Fruit fly (Drosophila melanogaster) whole organism, embryonic: ENCODE measurements around the gene lok.
A peak's percentile ranks its signal among the peaks of the same experiment; 100 is the strongest.

ENCODE experiments used
- Atf3 ChIP-seq: fragments of 200-800 bp; sonication (Bioruptor generic); optimal IDR thresholded peaks from 3 replicates; lab custom pipeline; 2016; ENCODE audit warnings: missing biosample characterization, missing genetic modification characterization
- B-H1 ChIP-seq: fragments of 200-800 bp; sonication (Bioruptor generic); IDR thresholded peaks from 3 replicates; pipeline ENCODE4 v1.3.6; 2022; ENCODE audit warnings: missing biosample characterization, missing genetic modification characterization
- C15 ChIP-seq: fragments of 200-800 bp; sonication (Bioruptor generic); IDR thresholded peaks from 3 replicates; pipeline ENCODE4 v1.3.6; 2022; ENCODE audit warnings: missing biosample characterization, missing genetic modification characterization
- CG10209 ChIP-seq: fragments of 200-800 bp; sonication (Bioruptor generic); optimal IDR thresholded peaks from 3 replicates; lab custom pipeline; 2017; ENCODE audit warnings: missing biosample characterization, mild to moderate bottlenecking, missing genetic modification characterization, missing genetic modification reagents
- CG1024 ChIP-seq: fragments of 200-800 bp; sonication (Bioruptor generic); IDR thresholded peaks from 2 replicates; pipeline ENCODE4 v1.3.6; 2022; ENCODE audit warnings: missing biosample characterization, missing genetic modification characterization
- CG10321 ChIP-seq: fragments of 200-800 bp; sonication (Bioruptor generic); IDR thresholded peaks from 2 replicates; pipeline ENCODE4 v1.3.6; 2022; ENCODE audit warnings: missing biosample characterization, missing genetic modification characterization
- CG12391 ChIP-seq: fragments of 200-800 bp; sonication (Bioruptor generic); optimal IDR thresholded peaks from 3 replicates; lab custom pipeline; 2018; ENCODE audit warnings: missing biosample characterization, mild to moderate bottlenecking, missing genetic modification characterization, moderate library complexity
- CG13287 ChIP-seq: fragments of 200-800 bp; sonication (Bioruptor generic); IDR thresholded peaks from 2 replicates; pipeline ENCODE4 v1.3.6; 2022; ENCODE audit warnings: missing biosample characterization, missing genetic modification characterization; ENCODE audit not compliant: partially characterized antibody
- CG14441 ChIP-seq: fragments of 200-800 bp; sonication (Bioruptor generic); IDR thresholded peaks from 2 replicates; pipeline ENCODE4 v1.3.6; 2022; ENCODE audit warnings: missing biosample characterization, missing genetic modification characterization
- CG14667 ChIP-seq: fragments of 200-800 bp; sonication (Bioruptor generic); IDR thresholded peaks from 2 replicates; pipeline ENCODE4 v1.3.6; 2022; ENCODE audit warnings: missing biosample characterization, missing genetic modification characterization
- CG14710 ChIP-seq: fragments of 200-800 bp; sonication (Bioruptor generic); optimal IDR thresholded peaks from 3 replicates; lab custom pipeline; 2019; ENCODE audit warnings: missing biosample characterization, mild to moderate bottlenecking, missing genetic modification characterization, moderate library complexity
- CG15479 ChIP-seq: fragments of 200-800 bp; sonication (Bioruptor generic); optimal IDR thresholded peaks from 3 replicates; lab custom pipeline; 2019; ENCODE audit warnings: missing biosample characterization, mild to moderate bottlenecking, missing genetic modification characterization, moderate library complexity
- CG16815 ChIP-seq: fragments of 200-800 bp; sonication (Bioruptor generic); optimal IDR thresholded peaks from 3 replicates; lab custom pipeline; 2017; ENCODE audit warnings: missing biosample characterization, mild to moderate bottlenecking, missing genetic modification characterization
- CG17359 ChIP-seq: fragments of 200-800 bp; sonication (Bioruptor generic); optimal IDR thresholded peaks from 3 replicates; lab custom pipeline; 2018; ENCODE audit warnings: missing biosample characterization, mild to moderate bottlenecking, missing genetic modification characterization, moderate library complexity
- CG17385 ChIP-seq: fragments of 200-800 bp; sonication (Bioruptor generic); optimal IDR thresholded peaks from 3 replicates; lab custom pipeline; 2018; ENCODE audit warnings: missing biosample characterization, mild to moderate bottlenecking, missing genetic modification characterization
- CG18011 ChIP-seq: fragments of 200-800 bp; sonication (Bioruptor generic); optimal IDR thresholded peaks from 2 replicates; lab custom pipeline; 2017; ENCODE audit warnings: missing biosample characterization, missing genetic modification characterization, mild to moderate bottlenecking, moderate library complexity, missing genotype
- CG18262 ChIP-seq: fragments of 200-800 bp; optimal IDR thresholded peaks from 3 replicates; lab custom pipeline; 2019; ENCODE audit warnings: missing biosample characterization, mild to moderate bottlenecking, missing genetic modification characterization, moderate library complexity
- CG18619 ChIP-seq: fragments of 200-800 bp; sonication (Bioruptor generic); optimal IDR thresholded peaks from 3 replicates; lab custom pipeline; 2017; ENCODE audit warnings: missing biosample characterization, mild to moderate bottlenecking, missing genetic modification characterization
- CG32772 ChIP-seq: fragments of 200-800 bp; sonication (Bioruptor generic); IDR thresholded peaks from 2 replicates; pipeline ENCODE4 v1.3.6; 2022; ENCODE audit warnings: missing biosample characterization, missing genetic modification characterization
- CG33213 ChIP-seq: fragments of 200-800 bp; sonication (Bioruptor generic); optimal IDR thresholded peaks from 3 replicates; lab custom pipeline; 2016; ENCODE audit warnings: missing biosample characterization, missing genetic modification characterization
- CG5245 ChIP-seq: fragments of 200-800 bp; sonication (Bioruptor generic); optimal IDR thresholded peaks from 3 replicates; lab custom pipeline; 2016; ENCODE audit warnings: missing biosample characterization, missing genetic modification characterization
- D19B ChIP-seq: fragments of 200-800 bp; sonication (Bioruptor generic); optimal IDR thresholded peaks from 2 replicates; lab custom pipeline; 2017; ENCODE audit warnings: missing biosample characterization, mild to moderate bottlenecking, missing genetic modification characterization
- Fer1 ChIP-seq: fragments of 200-800 bp; sonication (Bioruptor generic); optimal IDR thresholded peaks from 2 replicates; lab custom pipeline; 2017; ENCODE audit warnings: missing biosample characterization, mild to moderate bottlenecking, missing genetic modification characterization
- Fer3 ChIP-seq: fragments of 200-800 bp; sonication (Bioruptor generic); optimal IDR thresholded peaks from 2 replicates; lab custom pipeline; 2018; ENCODE audit warnings: missing biosample characterization, mild to moderate bottlenecking, missing genetic modification characterization, moderate library complexity
- GATAe ChIP-seq: fragments of 200-800 bp; sonication (Bioruptor generic); conservative IDR thresholded peaks from 2 replicates; pipeline ENCODE4 v1.3.6; 2022; ENCODE audit warnings: missing biosample characterization, missing genetic modification characterization
- Lpt ChIP-seq: fragments of >200 bp; optimal IDR thresholded peaks from 2 replicates; lab custom pipeline; 2018; ENCODE audit warnings: missing biosample characterization, missing genetic modification characterization
- Scr ChIP-seq: fragments of 200-800 bp; sonication (Bioruptor generic); IDR thresholded peaks from 2 replicates; pipeline ENCODE4 v1.3.6; 2022; ENCODE audit warnings: missing biosample characterization, missing genetic modification characterization; ENCODE audit not compliant: partially characterized antibody
- Ssrp ChIP-seq: fragments of 200-800 bp; sonication (Bioruptor generic); optimal IDR thresholded peaks from 2 replicates; lab custom pipeline; 2018; ENCODE audit warnings: missing biosample characterization, mild to moderate bottlenecking, missing genetic modification characterization, moderate library complexity
- TFAM ChIP-seq: fragments of 200-800 bp; sonication (Bioruptor generic); optimal IDR thresholded peaks from 2 replicates; lab custom pipeline; 2017; ENCODE audit warnings: missing biosample characterization, missing genetic modification characterization, inconsistent platforms
- Usf ChIP-seq: fragments of 200-800 bp; sonication (Bioruptor generic); optimal IDR thresholded peaks from 2 replicates; lab custom pipeline; 2017; ENCODE audit warnings: missing genotype, missing biosample characterization, missing genetic modification characterization
- Vsx1 ChIP-seq: fragments of 200-800 bp; sonication (Bioruptor generic); optimal IDR thresholded peaks from 2 replicates; lab custom pipeline; 2017; ENCODE audit warnings: missing biosample characterization, mild to moderate bottlenecking, missing genetic modification characterization, missing genetic modification reagents
- ash1 ChIP-seq: fragments of 200-800 bp; sonication (Bioruptor generic); optimal IDR thresholded peaks from 2 replicates; lab custom pipeline; 2018; ENCODE audit warnings: missing biosample characterization, mild to moderate bottlenecking, missing genetic modification characterization
- bab2 ChIP-seq: fragments of 200-800 bp; sonication (Bioruptor generic); optimal IDR thresholded peaks from 2 replicates; lab custom pipeline; 2016; ENCODE audit warnings: missing biosample characterization, missing genetic modification characterization
- bcd ChIP-seq: fragments of 200-800 bp; sonication (Bioruptor generic); optimal IDR thresholded peaks from 2 replicates; lab custom pipeline; 2017; ENCODE audit warnings: missing biosample characterization, mild to moderate bottlenecking, missing genetic modification characterization
- chm ChIP-seq: fragments of 200-800 bp; sonication (Bioruptor generic); IDR thresholded peaks from 2 replicates; pipeline ENCODE4 v1.3.6; 2022; ENCODE audit warnings: missing biosample characterization, missing genetic modification characterization
- ems ChIP-seq: fragments of 200-800 bp; sonication (Bioruptor generic); optimal IDR thresholded peaks from 3 replicates; lab custom pipeline; 2016; ENCODE audit warnings: missing biosample characterization, missing genetic modification characterization
- gce ChIP-seq: fragments of 200-800 bp; sonication (Bioruptor generic); IDR thresholded peaks from 3 replicates; pipeline ENCODE4 v1.3.6; 2022; ENCODE audit warnings: missing biosample characterization, missing genetic modification characterization
- inv ChIP-seq: fragments of 200-800 bp; sonication (Bioruptor generic); IDR thresholded peaks from 2 replicates; pipeline ENCODE4 v1.3.6; 2022; ENCODE audit warnings: missing biosample characterization, missing genetic modification characterization; ENCODE audit not compliant: partially characterized antibody
- lbe ChIP-seq: fragments of 200-800 bp; sonication (Bioruptor generic); optimal IDR thresholded peaks from 2 replicates; lab custom pipeline; 2016; ENCODE audit warnings: missing biosample characterization, mild to moderate bottlenecking, missing genetic modification characterization
- mld ChIP-seq: fragments of 200-800 bp; sonication (Bioruptor generic); IDR thresholded peaks from 3 replicates; pipeline ENCODE4 v1.3.6; 2022; ENCODE audit warnings: missing biosample characterization, missing genetic modification characterization; ENCODE audit not compliant: partially characterized antibody
- odd ChIP-seq: fragments of 200-800 bp; sonication (Bioruptor generic); optimal IDR thresholded peaks from 2 replicates; lab custom pipeline; 2017; ENCODE audit warnings: missing biosample characterization, mild to moderate bottlenecking, missing genetic modification characterization
- pita ChIP-seq: fragments of 200-800 bp; sonication (Bioruptor generic); optimal IDR thresholded peaks from 2 replicates; lab custom pipeline; 2017; ENCODE audit warnings: missing biosample characterization, mild to moderate bottlenecking, missing genetic modification characterization
- repo ChIP-seq: fragments of 200-800 bp; sonication (Bioruptor generic); optimal IDR thresholded peaks from 2 replicates; lab custom pipeline; 2016; ENCODE audit warnings: missing biosample characterization, missing genetic modification characterization
- ro ChIP-seq: fragments of 200-800 bp; sonication (Bioruptor generic); IDR thresholded peaks from 2 replicates; pipeline ENCODE4 v1.3.6; 2022; ENCODE audit warnings: missing biosample characterization, missing genetic modification characterization
- slp2 ChIP-seq: fragments of 200-800 bp; sonication (Bioruptor generic); optimal IDR thresholded peaks from 2 replicates; lab custom pipeline; 2016; ENCODE audit warnings: missing biosample characterization, missing genetic modification characterization
- so ChIP-seq: fragments of 200-800 bp; sonication (Bioruptor generic); IDR thresholded peaks from 3 replicates; pipeline ENCODE4 v1.3.6; 2022; ENCODE audit warnings: missing biosample characterization, missing genetic modification characterization
- tin ChIP-seq: fragments of 200-800 bp; sonication (Bioruptor generic); optimal IDR thresholded peaks from 3 replicates; lab custom pipeline; 2016; ENCODE audit warnings: missing biosample characterization, missing genetic modification characterization
- twi ChIP-seq: fragments of 200-800 bp; optimal IDR thresholded peaks from 2 replicates; lab custom pipeline; 2019; ENCODE audit warnings: missing biosample characterization, mild to moderate bottlenecking, missing genetic modification characterization, moderate library complexity
- unpg ChIP-seq: fragments of 200-800 bp; sonication (Bioruptor generic); optimal IDR thresholded peaks from 3 replicates; lab custom pipeline; 2018; ENCODE audit warnings: missing biosample characterization, mild to moderate bottlenecking, missing genetic modification characterization, moderate library complexity
- wdn ChIP-seq: fragments of 200-800 bp; sonication (Bioruptor generic); IDR thresholded peaks from 2 replicates; pipeline ENCODE4 v1.3.6; 2022; ENCODE audit warnings: missing biosample characterization, missing genetic modification characterization
- yki ChIP-seq: fragments of >200 bp; optimal IDR thresholded peaks from 3 replicates; lab custom pipeline; 2018

Gene lok

dm6 chr2L:20061018-20061657 lies at the start of gene lok, which contains the start of gene barr (continued):
- TF ChIP-seq Atf3 (GFP tag; lab: Kevin White, UChicago) (peak; percentile 44), CG13287 (GFP tag; lab: Robert Waterston, UW) (no peak), Lpt (GFP tag; lab: Kevin White, UChicago) (no peak), CG14441 (peak; percentile 54), CG10321 (GFP tag; lab: Robert Waterston, UW) (no peak), CG15479 (GFP tag; lab: Kevin White, UChicago) (no peak), ems (GFP tag; lab: Kevin White, UChicago) (peak; percentile 18), Vsx1 (GFP tag; lab: Kevin White, UChicago) (no peak), tin (GFP tag; lab: Kevin White, UChicago) (peak; percentile 53), C15 (GFP tag; lab: Robert Waterston, UW) (no peak), chm (GFP tag; lab: Robert Waterston, UW) (no peak), CG1024 (no peak), lbe (GFP tag; lab: Kevin White, UChicago) (no peak), CG10209 (GFP tag; lab: Kevin White, UChicago) (no peak), CG14710 (peak; percentile 78), repo (GFP tag; lab: Kevin White, UChicago) (no peak), yki (lab: Kevin White, UChicago) (no peak), slp2 (GFP tag; lab: Kevin White, UChicago) (peak; percentile 14), inv (GFP tag; lab: Robert Waterston, UW) (no peak), D19B (GFP tag; lab: Kevin White, UChicago) (peak; percentile 29), CG33213 (GFP tag; lab: Kevin White, UChicago) (peak; percentile 10), CG18011 (peak; percentile 15), bcd (GFP tag; lab: Kevin White, UChicago) (peak; percentile 64), odd (GFP tag; lab: Kevin White, UChicago) (no peak), bab2 (peak; percentile 24), CG5245 (peak; percentile 6), pita (GFP tag; lab: Kevin White, UChicago) (no peak), CG17385 (no peak), Usf (peak; percentile 20), TFAM (no peak), gce (GFP tag; lab: Robert Waterston, UW) (no peak), so (no peak), B-H1 (GFP tag; lab: Robert Waterston, UW) (no peak), CG32772 (GFP tag; lab: Robert Waterston, UW) (0 out of 2 replicates have a peak, but pooled peaks have one; percentile 6), ash1 (GFP tag; lab: Kevin White, UChicago) (no peak), CG18619 (GFP tag; lab: Kevin White, UChicago) (peak; percentile 58), CG16815 (GFP tag; lab: Kevin White, UChicago) (peak; percentile 61), GATAe (GFP tag; lab: Robert Waterston, UW) (no peak), CG18262 (tag; lab: Kevin White, UChicago) (peak; percentile 59), Fer1 (no peak), Ssrp (tag; lab: Kevin White, UChicago) (peak; percentile 49), CG17359 (tag; lab: Kevin White, UChicago) (no peak), CG14667 (GFP tag; lab: Robert Waterston, UW) (no peak), CG12391 (tag; lab: Kevin White, UChicago) (peak; percentile 66), ro (no peak), twi (tag; lab: Kevin White, UChicago) (peak; percentile 40), unpg (no peak), Fer3 (peak; percentile 22), Scr (GFP tag; lab: Robert Waterston, UW) (0 out of 2 replicates have a peak, but pooled peaks have one; percentile 8), mld (no peak), wdn (GFP tag; lab: Robert Waterston, UW) (no peak)
